Fruit fly (Drosophila melanogaster): ENCODE data around the gene CG2202.

Gene CG2202

DNA sequence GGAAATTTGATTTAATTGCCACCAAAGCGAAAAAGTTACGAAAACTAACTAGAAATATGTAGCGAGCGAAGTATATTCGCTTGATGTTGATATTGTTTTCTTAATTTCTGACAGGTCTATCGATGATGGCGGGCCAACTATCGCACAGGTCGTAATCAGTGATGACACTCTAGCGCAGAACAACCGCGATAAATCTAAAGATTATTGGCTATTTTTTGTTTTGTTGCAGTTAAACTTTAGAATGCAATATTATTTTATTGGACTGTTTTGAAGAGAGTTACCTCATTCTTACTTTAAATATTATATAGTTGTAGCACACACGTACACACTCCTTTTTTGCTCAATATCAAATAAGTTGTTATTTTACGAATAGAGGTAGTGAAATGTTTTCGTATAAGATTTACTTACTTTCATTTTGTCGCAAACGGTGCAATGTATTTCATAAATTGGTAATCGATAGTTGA lies 1.6 kb upstream of the CG2202 start, which contains the start of gene sbr (continued):
- TF ChIP-seq onecut (GFP tag; IDR thresholded peaks at IDR 0.05) = no peak
- TF ChIP-seq cwo (GFP tag; optimal IDR thresholded peaks at IDR 0.05) = no peak
- no peak for TF ChIP-seq CG33213 (GFP tag; optimal IDR thresholded peaks at IDR 0.05)
- TF ChIP-seq CG31224 (GFP tag; IDR thresholded peaks at IDR 0.05) = no peak
- TF ChIP-seq Xbp1 (GFP tag; optimal IDR thresholded peaks at IDR 0.05) = peak; percentile 6
- TF ChIP-seq CG1024 (GFP tag; IDR thresholded peaks at IDR 0.05) = no peak
- TF ChIP-seq CG4360 (GFP tag; IDR thresholded peaks at IDR 0.05) = no peak
- TF ChIP-seq sisA (GFP tag; IDR thresholded peaks at IDR 0.05) = no peak
- no peak for TF ChIP-seq ttk (GFP tag; IDR thresholded peaks at IDR 0.05)
- no peak for TF ChIP-seq CG17385 (GFP tag; optimal IDR thresholded peaks at IDR 0.05)
- no peak for TF ChIP-seq CG7839 (tag; optimal IDR thresholded peaks at IDR 0.05)
- TF ChIP-seq nerfin-1 (tag; optimal IDR thresholded peaks at IDR 0.05) = no peak
- no peak for TF ChIP-seq slp2 (GFP tag; optimal IDR thresholded peaks at IDR 0.05)
- peak; percentile 64; the same call in 1 of the 3 replicates for TF ChIP-seq CG7963 (GFP tag; IDR thresholded peaks at IDR 0.05; ENCODE audit: partially characterized antibody)
- TF ChIP-seq cad (GFP tag; optimal IDR thresholded peaks at IDR 0.05) = no peak
- no peak for TF ChIP-seq Nf-YC (tag; optimal IDR thresholded peaks at IDR 0.05)
- no peak for TF ChIP-seq CG11085 (GFP tag; IDR thresholded peaks at IDR 0.05)
- TF ChIP-seq nom (GFP tag; optimal IDR thresholded peaks at IDR 0.05) = no peak
- TF ChIP-seq CG16863 (GFP tag; optimal IDR thresholded peaks at IDR 0.05) = no peak
- no peak for TF ChIP-seq lmd (GFP tag; IDR thresholded peaks at IDR 0.05)
- TF ChIP-seq pzg (GFP tag; optimal IDR thresholded peaks at IDR 0.05) = peak; percentile 40
- no peak for TF ChIP-seq Asciz (GFP tag; optimal IDR thresholded peaks at IDR 0.05)
- no peak for TF ChIP-seq D (optimal IDR thresholded peaks at IDR 0.05)
- TF ChIP-seq D (GFP tag; optimal IDR thresholded peaks at IDR 0.05) = no peak
- TF ChIP-seq H2.0 (GFP tag; IDR thresholded peaks at IDR 0.05) = no peak
- no peak for TF ChIP-seq trh (GFP tag; optimal IDR thresholded peaks at IDR 0.05)
- TF ChIP-seq C15 (GFP tag; IDR thresholded peaks at IDR 0.05) = no peak
- no peak for TF ChIP-seq cas (GFP tag; IDR thresholded peaks at IDR 0.05)
- no peak for TF ChIP-seq CG15696 (tag; optimal IDR thresholded peaks at IDR 0.05)
- TF ChIP-seq CG16815 (GFP tag; optimal IDR thresholded peaks at IDR 0.05) = no peak
- TF ChIP-seq CG31388 (GFP tag; optimal IDR thresholded peaks at IDR 0.05) = no peak
- TF ChIP-seq NC2β (GFP tag; optimal IDR thresholded peaks at IDR 0.05) = no peak
- TF ChIP-seq CG6254 (GFP tag; optimal IDR thresholded peaks at IDR 0.05) = no peak
- no peak for TF ChIP-seq dmrt99B (tag; optimal IDR thresholded peaks at IDR 0.05)
- TF ChIP-seq CG1647 (GFP tag; optimal IDR thresholded peaks at IDR 0.05) = no peak
- TF ChIP-seq CG3281 (GFP tag; optimal IDR thresholded peaks at IDR 0.05) = no peak
- TF ChIP-seq Lhr (GFP tag; optimal IDR thresholded peaks at IDR 0.05) = no peak
- TF ChIP-seq row (GFP tag; IDR thresholded peaks at IDR 0.05) = peak; percentile 78
- TF ChIP-seq CG12236 (GFP tag; optimal IDR thresholded peaks at IDR 0.05) = no peak
- no peak for TF ChIP-seq CG10959 (GFP tag; IDR thresholded peaks at IDR 0.05)
- TF ChIP-seq CG6854 (GFP tag; optimal IDR thresholded peaks at IDR 0.05) = no peak
- no peak for TF ChIP-seq Hr51 (GFP tag; optimal IDR thresholded peaks at IDR 0.05)
- no peak for TF ChIP-seq sima (GFP tag; optimal IDR thresholded peaks at IDR 0.05)
- TF ChIP-seq Bdp1 (GFP tag; optimal IDR thresholded peaks at IDR 0.05) = no peak
- TF ChIP-seq Adf1 (GFP tag; IDR thresholded peaks at IDR 0.05) = no peak
- no peak for TF ChIP-seq Taf1 (GFP tag; IDR thresholded peaks at IDR 0.05)
- no peak for TF ChIP-seq ATbp (GFP tag; optimal IDR thresholded peaks at IDR 0.05)
- TF ChIP-seq CG10147 (GFP tag; optimal IDR thresholded peaks at IDR 0.05) = no peak
- TF ChIP-seq CG32532 (GFP tag; IDR thresholded peaks at IDR 0.05) = 0 out of 2 replicates have a peak, but pooled peaks have one; percentile 12
- TF ChIP-seq fd64A (GFP tag; optimal IDR thresholded peaks at IDR 0.05) = no peak
- TF ChIP-seq Meics (GFP tag; optimal IDR thresholded peaks at IDR 0.05) = no peak
- no peak for TF ChIP-seq eve (GFP tag; optimal IDR thresholded peaks at IDR 0.05)
- TF ChIP-seq br (optimal IDR thresholded peaks at IDR 0.05) = no peak
